Worm (Caenorhabditis elegans): Measurements from ENCODE around the gene T12B3.2.

DNA sequence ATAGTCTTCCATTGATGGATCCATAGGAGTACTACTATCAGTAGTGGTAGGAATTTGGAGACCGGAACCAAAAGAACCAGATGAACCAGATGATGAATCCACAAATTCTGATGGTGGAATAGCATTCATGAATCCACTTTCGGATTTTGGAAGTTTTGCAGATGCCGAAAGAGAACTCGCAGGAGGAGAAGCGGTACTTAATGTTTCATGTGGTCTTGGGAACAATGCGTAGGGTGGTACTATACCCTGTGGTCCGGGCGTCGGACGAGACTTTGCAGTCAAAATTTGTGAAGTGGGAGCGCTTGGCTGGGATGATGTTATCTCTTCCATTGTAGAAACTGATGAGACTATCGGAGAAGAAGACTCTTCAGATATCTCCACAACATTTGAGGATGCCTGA lies 38.6 kb upstream of the T12B3.2 start:
- TF ChIP-seq tbx-11 (GFP tag; IDR thresholded peaks at IDR 0.05) (no peak), hnd-1 (tag; optimal IDR thresholded peaks at IDR 0.05) (no peak), ama-1 (optimal IDR thresholded peaks at IDR 0.05) (no peak), flt-1 (GFP tag; IDR thresholded peaks at IDR 0.05) (no peak), ets-7 (tag; optimal IDR thresholded peaks at IDR 0.05) (no peak), tbx-37 (GFP tag; conservative IDR thresholded peaks at IDR 0.05) (no peak), aly-1 (tag; optimal IDR thresholded peaks at IDR 0.05) (no peak), scrt-1 (GFP tag; IDR thresholded peaks at IDR 0.05) (no peak), sea-1 (GFP tag; conservative IDR thresholded peaks at IDR 0.05) (no peak), hmbx-1 (tag; optimal IDR thresholded peaks at IDR 0.05) (no peak), hmg-4 (GFP tag; optimal IDR thresholded peaks at IDR 0.05) (no peak)

Measured in whole organism, early embryonic.